Worm (Caenorhabditis elegans): ENCODE results near the gene mat-2.

mat-2 gene

DNA sequence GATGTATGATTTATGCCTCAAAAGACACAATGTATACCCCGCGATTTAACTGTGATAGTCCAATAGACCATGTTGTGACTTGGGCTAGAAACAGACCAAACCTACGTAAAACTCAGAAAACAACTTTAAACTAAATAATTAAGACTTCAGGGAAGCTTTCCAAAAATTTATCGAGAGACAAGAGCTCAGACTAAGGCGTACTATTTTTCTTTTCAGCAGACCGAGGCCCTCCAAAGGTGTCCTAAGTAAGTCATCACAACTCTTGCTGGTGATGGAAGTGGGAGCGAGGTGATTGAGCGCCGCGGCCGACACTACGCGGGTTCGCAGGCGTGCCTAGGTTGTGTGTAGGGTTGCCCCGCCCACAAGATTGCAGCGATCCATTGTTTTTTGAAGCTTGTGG, 54.5 kb downstream of the mat-2 start (continued):
- peak; percentile 15 for TF ChIP-seq aly-2 (tag; optimal IDR thresholded peaks at IDR 0.05)
- no peak for TF ChIP-seq ceh-82 (tag; optimal IDR thresholded peaks at IDR 0.05)
- no peak for TF ChIP-seq tra-1 (GFP tag; IDR thresholded peaks at IDR 0.05)
- TF ChIP-seq attf-4 (tag; optimal IDR thresholded peaks at IDR 0.05), result no peak
- TF ChIP-seq spr-3 (GFP tag; optimal IDR thresholded peaks at IDR 0.05), result peak; percentile 55
- TF ChIP-seq hlh-11 (tag; optimal IDR thresholded peaks at IDR 0.05), result peak; percentile 64
- no peak for TF ChIP-seq egl-27 (tag; optimal IDR thresholded peaks at IDR 0.05)
- TF ChIP-seq daf-19 (GFP tag; conservative IDR thresholded peaks at IDR 0.05), result no peak
- no peak for TF ChIP-seq madf-5 (GFP tag; IDR thresholded peaks at IDR 0.05)
- TF ChIP-seq lin-29 (GFP tag; IDR thresholded peaks at IDR 0.05), result no peak
- TF ChIP-seq lir-3 (tag; optimal IDR thresholded peaks at IDR 0.05), result no peak
- TF ChIP-seq nhr-102 (tag; optimal IDR thresholded peaks at IDR 0.05), result peak; percentile 81
- 0 out of 2 replicates have a peak, but pooled peaks have one; percentile 49 for TF ChIP-seq D1046.2 (GFP tag; IDR thresholded peaks at IDR 0.05)
- no peak for TF ChIP-seq zip-11 (GFP tag; IDR thresholded peaks at IDR 0.05)
- TF ChIP-seq nhr-42 (GFP tag; IDR thresholded peaks at IDR 0.05), result peak; percentile 79
- no peak for TF ChIP-seq daf-12 (tag; optimal IDR thresholded peaks at IDR 0.05)
- TF ChIP-seq sdz-12 (GFP tag; optimal IDR thresholded peaks at IDR 0.05), result peak; percentile 62
- TF ChIP-seq unc-62 (GFP tag; optimal IDR thresholded peaks at IDR 0.05 in 1 of 2), result no peak
- no peak for TF ChIP-seq unc-62 (tag; optimal IDR thresholded peaks at IDR 0.05)
- TF ChIP-seq nhr-41 (GFP tag; IDR thresholded peaks at IDR 0.05), result no peak
- TF ChIP-seq nhr-237 (tag; optimal IDR thresholded peaks at IDR 0.05), result no peak
- TF ChIP-seq dmd-8 (GFP tag; IDR thresholded peaks at IDR 0.05), result 0 out of 2 replicates have a peak, but pooled peaks have one; percentile 26
- peak; percentile 79 for TF ChIP-seq snpc-1.2 (GFP tag; IDR thresholded peaks at IDR 0.05)
- TF ChIP-seq ces-1 (GFP tag; optimal IDR thresholded peaks at IDR 0.05), result no peak
- peak; percentile 78 for TF ChIP-seq unc-130 (GFP tag; optimal IDR thresholded peaks at IDR 0.05)
- TF ChIP-seq ztf-11 (tag; optimal IDR thresholded peaks at IDR 0.05), result no peak
- TF ChIP-seq duxl-1 (tag; optimal IDR thresholded peaks at IDR 0.05; ENCODE audit: poor library complexity), result peak; percentile 55
- no peak for TF ChIP-seq unc-39 (tag; optimal IDR thresholded peaks at IDR 0.05)
- TF ChIP-seq jun-1 (tag; optimal IDR thresholded peaks at IDR 0.05), result no peak
- no peak for TF ChIP-seq fkh-10 (GFP tag; optimal IDR thresholded peaks at IDR 0.05)
- TF ChIP-seq ZK546.5 (tag; optimal IDR thresholded peaks at IDR 0.05), result no peak
- TF ChIP-seq zfp-2 (tag; optimal IDR thresholded peaks at IDR 0.05), result no peak
- peak; percentile 53 to 79 for TF ChIP-seq daf-16 (GFP tag; optimal IDR thresholded peaks at IDR 0.05)
- TF ChIP-seq daf-16 (tag; optimal IDR thresholded peaks at IDR 0.05), result peak; percentile 45

DNA sequence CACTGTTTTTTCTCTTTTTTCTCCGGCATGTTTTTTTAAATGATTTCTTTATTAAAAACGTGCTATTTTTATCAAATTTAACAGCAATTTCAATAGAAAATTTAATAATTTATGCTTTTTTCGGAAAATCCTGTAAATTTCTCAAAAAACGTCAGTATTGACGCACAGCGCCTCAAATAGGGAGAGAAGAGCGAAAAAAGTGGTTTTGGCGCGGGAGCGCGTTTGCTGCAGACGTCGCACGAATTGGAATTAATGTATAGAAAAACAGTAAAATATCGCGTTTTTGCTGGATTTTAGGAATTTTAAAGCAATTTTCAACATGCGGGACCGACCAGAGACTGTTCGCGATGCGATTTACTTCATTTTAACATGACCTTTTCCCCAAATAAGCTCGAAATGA, 56.4 kb downstream of the mat-2 start:
- TF ChIP-seq lin-38 (GFP tag; IDR thresholded peaks at IDR 0.05), result peak; percentile 87

Data from whole organism, L4 larva.